Fruit fly (Drosophila melanogaster) whole organism, adult: ENCODE data around the gene Rab5.

Experiments
- CG14711 ChIP-seq: fragments of 200-800 bp; sonication (Bioruptor generic); optimal IDR thresholded peaks from 2 replicates; lab custom pipeline; 2018; ENCODE audit warnings: missing biosample characterization, mild to moderate bottlenecking, missing genetic modification characterization, moderate library complexity
- CG7045 ChIP-seq: fragments of 200-800 bp; sonication (Bioruptor generic); optimal IDR thresholded peaks from 2 replicates; lab custom pipeline; 2017; ENCODE audit warnings: missing biosample characterization, mild to moderate bottlenecking, missing genetic modification characterization
- CG7101 ChIP-seq: fragments of 200-800 bp; sonication (Bioruptor generic); optimal IDR thresholded peaks from 2 replicates; lab custom pipeline; 2018; ENCODE audit warnings: missing biosample characterization, mild to moderate bottlenecking, missing genetic modification characterization, moderate library complexity
- Hr96 ChIP-seq: fragments of 200-800 bp; sonication (Bioruptor generic); optimal IDR thresholded peaks from 2 replicates; lab custom pipeline; 2016; ENCODE audit warnings: missing biosample characterization, missing genetic modification characterization
- tj ChIP-seq: fragments of 200-800 bp; sonication (Bioruptor generic); optimal IDR thresholded peaks from 3 replicates; lab custom pipeline; 2017; ENCODE audit warnings: missing biosample characterization, mild to moderate bottlenecking, missing genetic modification characterization, moderate library complexity
- toe ChIP-seq: fragments of 200-800 bp; sonication (Bioruptor generic); optimal IDR thresholded peaks from 2 replicates; lab custom pipeline; 2016; ENCODE audit warnings: missing biosample characterization, missing genetic modification characterization

DNA sequence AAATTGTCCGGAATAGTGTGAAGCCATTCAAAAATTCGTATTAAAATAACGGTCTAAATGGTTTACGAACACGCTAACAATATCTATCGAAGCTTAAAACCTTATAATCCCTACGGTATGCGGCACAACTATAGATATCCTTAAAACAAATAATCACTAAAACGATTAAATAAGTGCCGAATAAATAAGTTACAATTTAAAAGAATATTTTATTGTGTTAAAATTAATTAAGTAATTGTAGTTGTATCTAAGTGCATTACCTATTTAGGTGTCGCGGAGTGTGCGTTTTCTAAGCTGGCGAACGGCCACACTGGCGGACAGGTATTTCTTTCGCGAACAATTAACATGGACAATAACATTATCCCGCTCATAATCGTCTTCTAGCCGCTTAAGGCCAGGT, 15.7 kb upstream of the Rab5 start, which contains the start of gene Eogt:
- TF ChIP-seq CG7045 (peak; percentile 89), Hr96 (GFP tag; lab: Kevin White, UChicago) (peak; percentile 55), toe (GFP tag; lab: Kevin White, UChicago) (peak; percentile 83), CG14711 (tag; lab: Kevin White, UChicago) (peak; percentile 90), tj (peak; percentile 55), CG7101 (tag; lab: Kevin White, UChicago) (peak; percentile 96)
